Worm (Caenorhabditis elegans) whole organism, L2 larva: Measurements from ENCODE around the gene slc-28.1.

Experiments
- C34F6.9 ChIP-seq: fragments of 150-350 bp; optimal IDR thresholded peaks from 2 replicates; lab custom pipeline; 2014; ENCODE audit warnings: missing biosample characterization, missing genetic modification characterization
- F13H6.1 ChIP-seq: sonication (generic microtip); optimal IDR thresholded peaks from 2 replicates; lab custom pipeline; 2016; ENCODE audit warnings: missing genetic modification characterization, missing compliant biosample characterization
- R02D3.7 ChIP-seq: fragments of 150-350 bp; optimal IDR thresholded peaks from 2 replicates; lab custom pipeline; 2014; ENCODE audit warnings: missing biosample characterization, missing genetic modification characterization
- Y55F3AM.14 ChIP-seq: fragments of 200-800 bp; sonication (Bioruptor generic); optimal IDR thresholded peaks from 2 replicates; lab custom pipeline; 2018; ENCODE audit warnings: mild to moderate bottlenecking, missing genetic modification characterization, missing compliant biosample characterization
- ZK546.5 ChIP-seq: sonication (generic microtip); optimal IDR thresholded peaks from 2 replicates; lab custom pipeline; 2017; ENCODE audit warnings: missing biosample characterization, missing genetic modification characterization
- alr-1 ChIP-seq: fragments of 150-350 bp; optimal IDR thresholded peaks from 2 replicates; lab custom pipeline; 2014; ENCODE audit warnings: missing biosample characterization, missing genetic modification characterization
- aly-2 ChIP-seq: fragments of 150-350 bp; optimal IDR thresholded peaks from 2 replicates; lab custom pipeline; 2014; ENCODE audit warnings: missing biosample characterization, missing genetic modification characterization
- blmp-1 ChIP-seq: sonication (generic microtip); optimal IDR thresholded peaks from 2 replicates; lab custom pipeline; 2017; ENCODE audit warnings: missing genetic modification characterization, mild to moderate bottlenecking, missing compliant biosample characterization, antibody characterized with exemption, moderate library complexity; ENCODE audit not compliant: insufficient read depth
- ceh-16 ChIP-seq: fragments of 150-350 bp; optimal IDR thresholded peaks from 2 replicates; lab custom pipeline; 2014; ENCODE audit warnings: missing biosample characterization, missing genetic modification characterization
- ceh-82 ChIP-seq: fragments of 150-350 bp; optimal IDR thresholded peaks from 2 replicates; lab custom pipeline; 2014; ENCODE audit warnings: missing biosample characterization, missing genetic modification characterization
- crh-2 ChIP-seq: sonication (generic microtip); optimal IDR thresholded peaks from 2 replicates; lab custom pipeline; 2017; ENCODE audit warnings: missing biosample characterization, missing genetic modification characterization
- egl-27 ChIP-seq: sonication (generic microtip); optimal IDR thresholded peaks from 3 replicates; lab custom pipeline; 2017; ENCODE audit warnings: missing biosample characterization, missing genetic modification reagents, missing genetic modification characterization
- elt-1 ChIP-seq: fragments of 150-350 bp; optimal IDR thresholded peaks from 2 replicates; lab custom pipeline; 2014; ENCODE audit warnings: missing biosample characterization, missing genetic modification characterization
- elt-3 ChIP-seq: sonication (generic microtip); optimal IDR thresholded peaks from 2 replicates; lab custom pipeline; 2017; ENCODE audit warnings: missing biosample characterization, missing genetic modification characterization
- fos-1 ChIP-seq: fragments of 150-350 bp; optimal IDR thresholded peaks from 2 replicates; lab custom pipeline; 2014; ENCODE audit warnings: missing biosample characterization, missing genetic modification characterization
- gmeb-1 ChIP-seq: fragments of 150-350 bp; optimal IDR thresholded peaks from 2 replicates; lab custom pipeline; 2014; ENCODE audit warnings: missing biosample characterization, missing genetic modification characterization
- lin-11 ChIP-seq: fragments of 150-350 bp; sonication (generic microtip); optimal IDR thresholded peaks from 2 replicates; lab custom pipeline; 2014; ENCODE audit warnings: missing biosample characterization, missing genetic modification characterization, inconsistent platforms, mixed read lengths
- lin-13 ChIP-seq: fragments of 150-350 bp; optimal IDR thresholded peaks from 2 replicates; lab custom pipeline; 2014; ENCODE audit warnings: missing biosample characterization, missing genetic modification reagents, missing genetic modification characterization
- lin-39 ChIP-seq: fragments of 150-350 bp; optimal IDR thresholded peaks from 2 replicates; lab custom pipeline; 2014; ENCODE audit warnings: missing biosample characterization, missing genetic modification reagents, missing genetic modification characterization
- lsy-2 ChIP-seq, 2 experiments: fragments of 150-350 bp in 1 of 2; sonication (generic microtip) in 1 of 2; optimal IDR thresholded peaks; 2 replicates each; lab custom pipeline; 2014 to 2017; ENCODE audit warnings: missing biosample characterization in 2 of 2, missing genetic modification characterization in 2 of 2
- mab-5 ChIP-seq: fragments of 150-350 bp; optimal IDR thresholded peaks from 2 replicates; lab custom pipeline; 2014; ENCODE audit warnings: missing biosample characterization, missing genetic modification characterization
- mbf-1 ChIP-seq: sonication (generic microtip); optimal IDR thresholded peaks from 2 replicates; lab custom pipeline; 2017; ENCODE audit warnings: missing biosample characterization, missing genetic modification characterization
- mdl-1 ChIP-seq, 2 experiments: fragments of 150-350 bp in 1 of 2; sonication (generic microtip) in 1 of 2; optimal IDR thresholded peaks; 2 replicates each; lab custom pipeline; 2017; ENCODE audit warnings: missing biosample characterization in 2 of 2, missing genetic modification characterization in 2 of 2
- nhr-11 ChIP-seq: fragments of 150-350 bp; optimal IDR thresholded peaks from 2 replicates; lab custom pipeline; 2014; ENCODE audit warnings: missing biosample characterization, missing genetic modification characterization
- nhr-12 ChIP-seq: fragments of 150-350 bp; optimal IDR thresholded peaks from 2 replicates; lab custom pipeline; 2014; ENCODE audit warnings: missing biosample characterization, missing genetic modification characterization
- nhr-129 ChIP-seq: fragments of 150-350 bp; optimal IDR thresholded peaks from 2 replicates; lab custom pipeline; 2014; ENCODE audit warnings: missing biosample characterization, missing genetic modification characterization
- nhr-21 ChIP-seq: fragments of 150-350 bp; optimal IDR thresholded peaks from 2 replicates; lab custom pipeline; 2014; ENCODE audit warnings: missing biosample characterization, missing genetic modification characterization
- nhr-23 ChIP-seq: fragments of 150-350 bp; optimal IDR thresholded peaks from 2 replicates; lab custom pipeline; 2014; ENCODE audit warnings: missing biosample characterization, missing genetic modification reagents, missing genetic modification characterization
- nhr-237 ChIP-seq: fragments of 150-350 bp; optimal IDR thresholded peaks from 2 replicates; lab custom pipeline; 2014; ENCODE audit warnings: missing biosample characterization, missing genetic modification characterization
- nhr-25 ChIP-seq: fragments of 150-350 bp; sonication (generic microtip); optimal IDR thresholded peaks from 3 replicates; lab custom pipeline; 2014; ENCODE audit warnings: missing biosample characterization, missing genetic modification characterization
- nhr-6 ChIP-seq: fragments of 150-350 bp; optimal IDR thresholded peaks from 2 replicates; lab custom pipeline; 2014; ENCODE audit warnings: missing biosample characterization, missing genetic modification characterization
- peb-1 ChIP-seq: fragments of 150-350 bp; optimal IDR thresholded peaks from 2 replicates; lab custom pipeline; 2014; ENCODE audit warnings: missing biosample characterization, missing genetic modification characterization
- sem-4 ChIP-seq: fragments of 150-350 bp; optimal IDR thresholded peaks from 2 replicates; lab custom pipeline; 2014; ENCODE audit warnings: missing biosample characterization, missing genetic modification reagents, missing genetic modification characterization
- skn-1 ChIP-seq: sonication (generic microtip); optimal IDR thresholded peaks from 2 replicates; lab custom pipeline; 2017; ENCODE audit warnings: missing biosample characterization, missing genetic modification characterization
- sma-3 ChIP-seq: sonication (generic microtip); optimal IDR thresholded peaks from 2 replicates; lab custom pipeline; 2016; ENCODE audit warnings: missing genetic modification reagents, missing genetic modification characterization, missing compliant biosample characterization
- sma-9 ChIP-seq, 2 experiments: fragments of 150-350 bp in 1 of 2; sonication (generic microtip) in 1 of 2; optimal IDR thresholded peaks; 2 replicates each; lab custom pipeline; 2014 to 2016; ENCODE audit warnings: missing genetic modification characterization in 2 of 2, mild to moderate bottlenecking in 1 of 2, missing biosample characterization in 1 of 2, missing compliant biosample characterization in 1 of 2, missing genetic modification reagents in 1 of 2, moderate library complexity in 1 of 2
- snpc-4 ChIP-seq: fragments of 150-350 bp; optimal IDR thresholded peaks from 2 replicates; lab custom pipeline; 2014; ENCODE audit warnings: missing biosample characterization, missing genetic modification characterization
- unc-39 ChIP-seq: fragments of 150-350 bp; optimal IDR thresholded peaks from 2 replicates; lab custom pipeline; 2014; ENCODE audit warnings: missing biosample characterization, missing genetic modification characterization
- unc-55 ChIP-seq: fragments of 150-350 bp; sonication (generic microtip); optimal IDR thresholded peaks from 3 replicates; lab custom pipeline; 2014; ENCODE audit warnings: missing biosample characterization, missing genetic modification reagents, missing genetic modification characterization
- unc-62 ChIP-seq: fragments of 150-350 bp; optimal IDR thresholded peaks from 2 replicates; lab custom pipeline; 2014; ENCODE audit warnings: missing biosample characterization, missing genetic modification reagents, missing genetic modification characterization
- zag-1 ChIP-seq: fragments of 150-350 bp; optimal IDR thresholded peaks from 2 replicates; lab custom pipeline; 2014; ENCODE audit warnings: missing biosample characterization, missing genetic modification characterization
- ztf-1 ChIP-seq: fragments of 200-800 bp; sonication (Bioruptor generic); conservative IDR thresholded peaks from 2 replicates; pipeline ENCODE4 v1.3.6; 2022; ENCODE audit warnings: missing genetic modification characterization, missing compliant biosample characterization
- ztf-11 ChIP-seq: sonication (generic microtip); optimal IDR thresholded peaks from 2 replicates; lab custom pipeline; 2017; ENCODE audit warnings: missing biosample characterization, missing genetic modification characterization
- ztf-4 ChIP-seq: fragments of 150-350 bp; optimal IDR thresholded peaks from 2 replicates; lab custom pipeline; 2014; ENCODE audit warnings: missing biosample characterization, missing genetic modification characterization

The slc-28.1 gene

ce11 chrV:3464897-3465296 is 1.3 kb downstream of the slc-28.1 start:
- TF ChIP-seq mab-5 (tag; lab: Kevin White, UChicago) (no peak), aly-2 (no peak), nhr-129 (tag; lab: Kevin White, UChicago) (no peak), snpc-4 (no peak), nhr-25 (tag; lab: Kevin White, UChicago) (no peak), ztf-11 (no peak), R02D3.7 (tag; lab: Kevin White, UChicago) (no peak), lin-11 (no peak), lin-39 (tag; lab: Kevin White, UChicago) (no peak), ceh-82 (tag; lab: Kevin White, UChicago) (no peak), ZK546.5 (tag; lab: Kevin White, UChicago) (no peak), elt-3 (tag; lab: Kevin White, UChicago) (no peak)

ce11 chrV:3468436-3468835 is 4.8 kb downstream of the slc-28.1 start, which contains the start of gene gst-33:
Gene gst-33, minus strand, starts transcription at chrV:3468562.
- TF ChIP-seq lsy-2 (tag; optimal IDR thresholded peaks at IDR 0.05; lab: Kevin White, UChicago), result no peak
- TF ChIP-seq unc-39, result no peak
- TF ChIP-seq ZK546.5 (tag; lab: Kevin White, UChicago), result no peak
- TF ChIP-seq ceh-82 (tag; lab: Kevin White, UChicago), result no peak
- no peak for TF ChIP-seq sma-3 (GFP tag; lab: Kevin White, UChicago)
- no peak for TF ChIP-seq C34F6.9 (tag; lab: Kevin White, UChicago)
- TF ChIP-seq elt-3 (tag; lab: Kevin White, UChicago), result no peak
- no peak for TF ChIP-seq Y55F3AM.14 (GFP tag; lab: Kevin White, UChicago)
- no peak for TF ChIP-seq ceh-16 (tag; lab: Kevin White, UChicago)
- TF ChIP-seq lin-39 (tag; lab: Kevin White, UChicago), result no peak
- TF ChIP-seq blmp-1 (tag; lab: Kevin White, UChicago), result peak; percentile 61
- no peak for TF ChIP-seq egl-27 (tag; lab: Kevin White, UChicago)
- no peak for TF ChIP-seq zag-1
- TF ChIP-seq nhr-237, result no peak
- TF ChIP-seq ztf-1 (GFP tag; lab: Robert Waterston, UW), result no peak
- no peak for TF ChIP-seq elt-1
- TF ChIP-seq nhr-21, result no peak
- TF ChIP-seq aly-2, result no peak
- TF ChIP-seq nhr-23 (tag; lab: Kevin White, UChicago), result no peak
- TF ChIP-seq crh-2 (tag; lab: Kevin White, UChicago), result peak; percentile 22
- TF ChIP-seq unc-55 (GFP tag; lab: Kevin White, UChicago), result no peak
- no peak for TF ChIP-seq R02D3.7 (tag; lab: Kevin White, UChicago)
- TF ChIP-seq F13H6.1, result peak; percentile 4
- TF ChIP-seq nhr-129 (tag; lab: Kevin White, UChicago), result peak; percentile 39
- no peak for TF ChIP-seq lin-13
- TF ChIP-seq snpc-4, result no peak
- no peak for TF ChIP-seq peb-1
- TF ChIP-seq fos-1, result peak; percentile 41
- peak; percentile 73 for TF ChIP-seq sma-9 (GFP tag; optimal IDR thresholded peaks at IDR 0.05; lab: Kevin White, UChicago)
- TF ChIP-seq sma-9 (tag; optimal IDR thresholded peaks at IDR 0.05; lab: Kevin White, UChicago), result no peak
- no peak for TF ChIP-seq alr-1
- TF ChIP-seq ztf-11, result no peak
- TF ChIP-seq unc-62 (GFP tag; lab: Kevin White, UChicago), result no peak
- TF ChIP-seq gmeb-1 (tag; lab: Kevin White, UChicago), result peak; percentile 61
- TF ChIP-seq sem-4 (tag; lab: Kevin White, UChicago), result no peak
- TF ChIP-seq nhr-6 (tag; lab: Kevin White, UChicago), result no peak
- no peak for TF ChIP-seq nhr-12
- no peak for TF ChIP-seq ztf-4 (tag; lab: Kevin White, UChicago)
- no peak for TF ChIP-seq skn-1 (tag; lab: Kevin White, UChicago)
- TF ChIP-seq mbf-1, result no peak
- TF ChIP-seq mdl-1 (tag; optimal IDR thresholded peaks at IDR 0.05; lab: Kevin White, UChicago), result no peak
- no peak for TF ChIP-seq mab-5 (tag; lab: Kevin White, UChicago)
- no peak for TF ChIP-seq nhr-11 (tag; lab: Kevin White, UChicago)
- TF ChIP-seq lin-11, result no peak
